Fruit fly (Drosophila melanogaster) S2 (cell line): ENCODE results near the gene ssx.

ENCODE experiments used
- CG8478 ChIP-seq: fragments of >200 bp; optimal IDR thresholded peaks from 2 replicates; lab custom pipeline; 2018
- CTCF ChIP-seq, 2 experiments: fragments of >200 bp; optimal IDR thresholded peaks; 2 replicates each; lab custom pipeline; 2018

ssx gene

dm6 chrX:1375265-1375958, 5.0 kb downstream of the ssx start, which contains the start of gene AMPKalpha:
Gene AMPKalpha, plus strand, starts transcription at chrX:1375536.
- no peak for TF ChIP-seq CG8478 (lab: Kevin White, UChicago)
- TF ChIP-seq CTCF (optimal IDR thresholded peaks at IDR 0.05; lab: Kevin White, UChicago), result no peak

DNA sequence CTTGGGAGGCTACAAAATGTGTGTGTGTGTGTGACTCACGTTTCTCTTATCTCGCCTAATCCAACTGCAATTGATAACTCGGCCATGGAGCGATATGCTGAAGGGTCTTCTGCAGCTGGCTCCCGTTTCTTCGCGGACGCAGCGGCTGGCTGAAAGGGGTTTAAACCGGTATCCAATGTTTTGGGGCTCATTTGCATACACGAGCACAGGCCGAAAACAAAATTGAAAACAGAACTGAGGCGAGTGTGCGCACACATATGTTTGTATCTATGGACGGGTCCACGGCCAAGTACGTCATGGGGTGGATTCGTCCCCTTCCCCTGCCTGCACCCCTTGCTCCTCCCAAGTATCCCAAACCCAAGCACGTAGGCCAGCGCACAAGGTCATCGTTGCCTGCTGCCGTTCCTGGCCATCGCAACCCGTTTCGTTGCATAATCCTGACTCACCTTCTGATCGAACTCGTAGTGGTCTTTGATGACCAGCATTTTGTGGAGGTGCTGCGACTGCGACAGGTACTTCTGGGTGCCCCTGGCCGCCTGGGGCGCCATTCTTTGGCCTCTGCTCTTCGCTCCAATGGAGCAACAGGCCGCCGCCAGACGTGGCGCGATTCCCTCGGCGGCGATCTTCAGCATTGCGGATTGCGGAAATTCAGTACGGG, 9.4 kb downstream of the ssx start:
- TF ChIP-seq CG8478 (lab: Kevin White, UChicago) (no peak), CTCF (optimal IDR thresholded peaks at IDR 0.05; lab: Kevin White, UChicago) (no peak)

- TF ChIP-seq CG8478 (lab: Kevin White, UChicago) (no peak), CTCF (optimal IDR thresholded peaks at IDR 0.05; lab: Kevin White, UChicago) (peak in 1 of 2 experiments; percentile 17)
Observed at dm6 chrX:1380350-1381060, 10.1 kb downstream of the ssx start, which contains the start of the genes CG3719 and CG32813. Gene CG3719, minus strand, starts transcription at chrX:1380480. Gene CG32813, plus strand, starts transcription at chrX:1380914.

- no peak for TF ChIP-seq CG8478 (lab: Kevin White, UChicago)
- TF ChIP-seq CTCF (optimal IDR thresholded peaks at IDR 0.05; lab: Kevin White, UChicago), result no peak
Observed at dm6 chrX:1381413-1381991, 11.1 kb downstream of the ssx start.

DNA sequence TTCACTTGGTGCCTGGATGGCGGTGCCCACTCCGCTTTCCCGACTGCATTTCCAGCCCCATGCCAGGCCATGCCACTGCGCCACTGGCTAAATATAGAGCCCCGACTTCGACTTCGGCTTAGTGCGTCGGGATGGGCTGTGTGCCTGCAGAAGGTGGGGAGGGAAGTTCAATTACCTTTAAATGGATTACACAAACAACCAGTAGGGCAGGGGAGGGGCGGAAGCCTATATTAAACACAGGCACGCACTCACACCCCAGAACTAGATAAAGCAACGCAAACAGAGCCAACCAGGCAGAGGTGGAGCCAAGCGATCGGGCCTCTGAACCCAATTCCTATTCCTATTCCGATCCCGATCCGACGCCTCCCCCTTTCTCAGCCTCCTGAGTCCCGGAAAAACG, 12.1 kb downstream of the ssx start:
- no peak for TF ChIP-seq CG8478 (lab: Kevin White, UChicago)
- no peak for TF ChIP-seq CTCF (optimal IDR thresholded peaks at IDR 0.05; lab: Kevin White, UChicago)

dm6 chrX:1384232-1384631, 13.9 kb downstream of the ssx start:
- TF ChIP-seq CTCF (optimal IDR thresholded peaks at IDR 0.05; lab: Kevin White, UChicago) (no peak), CG8478 (lab: Kevin White, UChicago) (no peak)

- TF ChIP-seq CTCF (optimal IDR thresholded peaks at IDR 0.05; lab: Kevin White, UChicago) (no peak), CG8478 (lab: Kevin White, UChicago) (no peak)
Observed at dm6 chrX:1387149-1387752, 16.9 kb downstream of the ssx start.

dm6 chrX:1388148-1388703, 17.8 kb downstream of the ssx start:
- TF ChIP-seq CG8478 (lab: Kevin White, UChicago) (no peak), CTCF (optimal IDR thresholded peaks at IDR 0.05; lab: Kevin White, UChicago) (no peak)

- TF ChIP-seq CG8478 (lab: Kevin White, UChicago), result no peak
- peak; percentile 22 to 26 for TF ChIP-seq CTCF (optimal IDR thresholded peaks at IDR 0.05; lab: Kevin White, UChicago)
Observed at dm6 chrX:1392875-1393274, 22.5 kb downstream of the ssx start, which contains the start of gene Rilpl. Gene Rilpl, plus strand, starts transcription at chrX:1393054.

DNA sequence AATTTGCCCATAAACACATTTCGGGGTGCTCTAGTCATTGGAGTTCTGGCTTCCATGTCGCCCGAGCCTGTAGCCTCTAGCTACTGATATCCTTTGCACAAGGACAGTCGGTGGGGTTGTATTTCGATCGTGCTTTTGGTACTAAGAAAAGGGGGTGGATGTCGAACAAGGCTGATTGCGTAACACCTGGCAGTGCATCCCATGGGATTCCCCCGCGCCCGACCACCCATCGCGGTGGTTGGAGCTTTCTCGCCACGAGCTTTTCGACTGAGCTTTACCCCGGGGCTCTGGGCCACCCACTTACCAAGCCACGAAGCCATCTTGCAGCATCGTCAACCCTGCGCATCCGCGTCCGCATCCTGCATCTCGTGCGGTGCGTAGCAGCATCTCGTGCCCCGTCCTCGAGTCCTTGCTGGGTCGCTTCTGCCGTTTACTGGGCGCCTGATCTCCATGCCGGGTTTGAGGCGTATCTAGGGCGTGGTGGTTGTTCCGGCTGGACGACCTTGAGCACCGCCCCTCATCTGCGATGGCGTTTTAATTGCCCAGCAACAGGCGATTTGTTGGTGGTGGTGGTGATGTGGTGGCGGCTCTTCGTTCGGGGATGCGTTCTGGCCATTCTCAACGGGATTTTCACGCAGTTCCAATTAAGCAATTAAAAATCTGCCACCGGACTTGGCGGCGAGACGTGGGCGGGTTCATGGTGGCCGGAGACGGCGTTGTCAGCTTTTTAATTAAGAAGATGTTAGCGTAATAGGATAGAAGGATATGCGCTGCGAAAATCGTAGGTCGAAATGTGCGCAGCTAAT, 27.5 kb downstream of the ssx start:
- TF ChIP-seq CTCF (optimal IDR thresholded peaks at IDR 0.05; lab: Kevin White, UChicago), result no peak
- TF ChIP-seq CG8478 (lab: Kevin White, UChicago), result no peak

DNA sequence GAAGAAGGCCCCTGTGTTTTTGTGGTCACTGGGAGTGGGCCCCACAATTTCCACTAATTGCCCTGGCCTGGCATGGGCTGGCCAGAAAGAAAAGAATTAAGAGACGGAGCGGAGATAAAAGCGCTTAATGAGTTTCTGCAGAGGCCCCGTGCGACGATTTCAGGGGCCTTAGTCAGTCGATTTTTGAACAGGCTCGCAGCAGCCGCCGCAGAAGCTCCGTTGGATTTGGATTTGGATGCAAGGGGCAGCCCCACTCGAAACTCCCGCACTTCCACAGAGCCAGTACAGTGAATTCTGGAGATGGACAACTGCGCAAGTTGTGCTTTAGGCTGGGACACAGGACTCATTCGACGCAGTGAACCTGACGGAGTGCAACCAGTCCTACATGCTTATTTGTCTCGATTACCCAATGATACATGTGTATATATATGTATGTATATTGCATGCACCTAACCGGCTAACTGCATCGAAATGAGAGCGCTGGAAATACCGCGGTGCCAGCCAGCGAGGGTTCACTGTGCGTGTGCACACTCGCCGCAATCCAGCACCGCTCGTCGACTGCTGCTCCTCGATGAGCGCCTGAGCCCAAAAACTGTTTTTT, 28.2 kb downstream of the ssx start:
- TF ChIP-seq CTCF (optimal IDR thresholded peaks at IDR 0.05; lab: Kevin White, UChicago) (no peak), CG8478 (lab: Kevin White, UChicago) (no peak)

DNA sequence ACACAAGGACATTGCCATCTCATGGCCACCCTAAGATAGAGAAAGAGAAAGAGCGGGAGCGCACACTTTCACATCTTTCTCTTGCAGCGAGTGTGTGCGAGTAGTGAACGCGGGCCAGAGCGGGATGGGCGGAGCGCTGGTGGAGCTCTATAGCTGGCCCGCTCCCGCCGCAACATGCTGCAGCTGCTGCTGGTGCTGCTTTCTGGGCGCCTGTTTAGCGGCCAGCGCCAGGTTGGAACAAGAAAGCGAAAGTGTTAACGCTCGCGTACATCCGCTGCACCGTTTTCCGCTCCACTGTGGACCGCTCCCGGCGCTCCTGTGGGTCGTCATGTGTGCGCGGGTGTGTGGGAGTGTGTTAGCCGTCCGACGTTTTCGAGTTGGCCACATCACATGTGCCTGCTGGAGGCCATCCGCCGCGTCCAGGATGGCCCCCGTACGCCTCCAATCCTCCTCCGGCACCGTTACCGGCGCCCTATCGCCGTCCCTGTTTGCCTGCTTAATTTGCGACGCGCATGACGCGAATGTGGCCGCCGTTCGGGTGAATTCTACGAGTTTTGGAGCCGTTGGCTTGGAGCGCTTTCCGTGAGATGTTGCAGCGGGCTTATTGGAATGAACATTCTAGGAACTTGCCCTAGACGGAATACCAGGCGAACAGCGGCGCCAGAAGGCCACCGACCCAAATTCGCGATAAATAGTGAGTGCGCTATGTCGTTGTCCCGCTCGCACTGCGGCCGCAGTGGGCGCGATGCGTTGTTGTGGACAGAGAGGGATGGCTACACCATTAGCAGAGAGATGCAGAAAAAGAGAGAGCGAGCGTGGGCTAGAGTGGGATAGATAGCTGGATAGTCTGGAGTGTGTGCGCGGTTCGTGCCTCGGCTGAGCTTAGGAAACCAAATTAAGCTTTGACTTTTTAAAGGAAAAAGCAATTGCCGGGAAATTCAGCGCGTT, 28.9 kb downstream of the ssx start:
- TF ChIP-seq CG8478 (lab: Kevin White, UChicago) (peak; percentile 65), CTCF (optimal IDR thresholded peaks at IDR 0.05; lab: Kevin White, UChicago) (peak; percentile 56)
